Fruit fly (Drosophila melanogaster): ENCODE results near the gene Ugt37B1.

DNA sequence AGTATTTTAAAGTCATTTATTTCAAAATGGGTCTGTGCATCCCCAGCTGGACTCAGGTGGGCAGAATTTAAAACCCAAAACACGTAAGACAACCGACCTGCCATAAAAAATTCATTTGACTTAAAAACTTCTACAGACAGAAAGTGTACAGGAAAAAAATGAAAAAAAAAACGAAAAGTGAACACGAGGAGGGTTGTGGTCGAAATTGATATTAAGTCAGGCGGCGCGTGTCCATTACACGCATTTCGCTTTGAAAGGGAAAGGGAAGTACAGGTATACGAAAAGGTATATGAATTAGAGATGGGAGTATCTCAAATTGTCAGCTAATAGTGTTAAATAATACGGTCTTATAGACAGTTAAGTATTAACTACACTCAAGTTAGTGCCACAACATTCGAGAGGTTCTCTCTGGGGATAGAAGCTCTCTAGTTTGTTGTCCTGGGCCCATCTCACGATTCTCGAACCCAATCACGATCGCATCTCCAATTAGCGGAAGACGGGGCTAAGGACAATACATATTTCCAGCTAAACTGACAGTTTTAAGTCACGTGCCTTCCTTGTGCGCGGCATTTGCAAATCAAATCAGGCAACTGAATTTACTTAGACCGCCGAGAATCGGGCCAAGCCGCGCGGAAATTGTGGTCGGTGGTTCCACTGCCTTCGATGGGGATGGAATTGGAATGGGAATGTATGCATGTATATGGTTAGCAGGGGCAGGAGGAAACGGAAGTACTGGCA, 6.0 kb upstream of the Ugt37B1 start:
- TF ChIP-seq CG10348 (GFP tag; IDR thresholded peaks at IDR 0.05) (no peak), Ets98B (GFP tag; IDR thresholded peaks at IDR 0.05) (no peak), fd96Ca (GFP tag; IDR thresholded peaks at IDR 0.05) (no peak), CG13204 (GFP tag; optimal IDR thresholded peaks at IDR 0.05) (no peak), gl (tag; optimal IDR thresholded peaks at IDR 0.05) (no peak), CG17806 (tag; optimal IDR thresholded peaks at IDR 0.05) (no peak)

Measured in whole organism, pupa.